Fruit fly (Drosophila melanogaster) whole organism, embryonic: ENCODE measurements around the gene CG15336.

Source experiments
- Aef1 ChIP-seq: fragments of 200-800 bp; sonication (Bioruptor generic); IDR thresholded peaks from 3 replicates; pipeline ENCODE4 v1.3.6; 2022; ENCODE audit warnings: missing biosample characterization, missing genetic modification characterization
- B-H1 ChIP-seq: fragments of 200-800 bp; sonication (Bioruptor generic); IDR thresholded peaks from 3 replicates; pipeline ENCODE4 v1.3.6; 2022; ENCODE audit warnings: missing biosample characterization, missing genetic modification characterization
- CG10267 ChIP-seq: fragments of 200-800 bp; sonication (Bioruptor generic); optimal IDR thresholded peaks from 2 replicates; lab custom pipeline; 2018; ENCODE audit warnings: missing biosample characterization, mild to moderate bottlenecking, missing genetic modification characterization, moderate library complexity
- CG11398 ChIP-seq: fragments of 200-800 bp; sonication (Bioruptor generic); optimal IDR thresholded peaks from 2 replicates; lab custom pipeline; 2016; ENCODE audit warnings: missing biosample characterization, missing genetic modification characterization
- CG1233 ChIP-seq: fragments of 200-800 bp; sonication (Bioruptor generic); optimal IDR thresholded peaks from 4 replicates; lab custom pipeline; 2018; ENCODE audit warnings: missing biosample characterization, mild to moderate bottlenecking, missing genetic modification characterization
- CG12391 ChIP-seq: fragments of 200-800 bp; sonication (Bioruptor generic); optimal IDR thresholded peaks from 3 replicates; lab custom pipeline; 2018; ENCODE audit warnings: missing biosample characterization, mild to moderate bottlenecking, missing genetic modification characterization, moderate library complexity
- CG12744 ChIP-seq: fragments of 200-800 bp; sonication (Bioruptor generic); optimal IDR thresholded peaks from 2 replicates; lab custom pipeline; 2016; ENCODE audit warnings: missing biosample characterization, missing genetic modification characterization
- CG12942 ChIP-seq: fragments of 200-800 bp; sonication (Bioruptor generic); optimal IDR thresholded peaks from 3 replicates; lab custom pipeline; 2016; ENCODE audit warnings: missing biosample characterization, missing genetic modification characterization
- CG13775 ChIP-seq: fragments of 200-800 bp; sonication (Bioruptor generic); optimal IDR thresholded peaks from 3 replicates; lab custom pipeline; 2017; ENCODE audit warnings: missing biosample characterization, mild to moderate bottlenecking, missing genetic modification characterization
- CG14710 ChIP-seq: fragments of 200-800 bp; sonication (Bioruptor generic); optimal IDR thresholded peaks from 3 replicates; lab custom pipeline; 2019; ENCODE audit warnings: missing biosample characterization, mild to moderate bottlenecking, missing genetic modification characterization, moderate library complexity
- CG1832 ChIP-seq: fragments of 200-800 bp; sonication (Bioruptor generic); optimal IDR thresholded peaks from 2 replicates; lab custom pipeline; 2017; ENCODE audit warnings: missing biosample characterization, mild to moderate bottlenecking, missing genetic modification characterization, inconsistent platforms
- CG18599 ChIP-seq: fragments of 200-800 bp; sonication (Bioruptor generic); optimal IDR thresholded peaks from 3 replicates; lab custom pipeline; 2017; ENCODE audit warnings: missing biosample characterization, missing genetic modification characterization, mild to moderate bottlenecking, moderate library complexity, missing genetic modification reagents
- CG34224 ChIP-seq: fragments of 200-800 bp; sonication (Bioruptor generic); IDR thresholded peaks from 3 replicates; pipeline ENCODE4 v1.3.6; 2022; ENCODE audit warnings: missing biosample characterization, missing genetic modification characterization; ENCODE audit not compliant: partially characterized antibody
- CG3847 ChIP-seq: fragments of 200-800 bp; sonication (Bioruptor generic); IDR thresholded peaks from 2 replicates; pipeline ENCODE4 v1.3.6; 2022; ENCODE audit warnings: missing biosample characterization, missing genetic modification characterization
- CG43689 ChIP-seq: fragments of 200-800 bp; sonication (Bioruptor generic); IDR thresholded peaks from 2 replicates; pipeline ENCODE4 v1.3.6; 2022; ENCODE audit warnings: missing biosample characterization, missing genetic modification characterization
- CG5180 ChIP-seq: fragments of 200-800 bp; sonication (Bioruptor generic); optimal IDR thresholded peaks from 3 replicates; lab custom pipeline; 2017; ENCODE audit warnings: missing biosample characterization, missing genetic modification characterization, mild to moderate bottlenecking, moderate library complexity, missing genetic modification reagents
- CG5245 ChIP-seq: fragments of 200-800 bp; sonication (Bioruptor generic); optimal IDR thresholded peaks from 3 replicates; lab custom pipeline; 2016; ENCODE audit warnings: missing biosample characterization, missing genetic modification characterization
- CG6854 ChIP-seq: fragments of 200-800 bp; sonication (Bioruptor generic); optimal IDR thresholded peaks from 3 replicates; lab custom pipeline; 2017; ENCODE audit warnings: missing biosample characterization, mild to moderate bottlenecking, missing genetic modification characterization
- CG7357 ChIP-seq: fragments of 200-800 bp; sonication (Bioruptor generic); IDR thresholded peaks from 3 replicates; pipeline ENCODE4 v1.3.6; 2022; ENCODE audit warnings: missing biosample characterization, missing genetic modification characterization
- CG7556 ChIP-seq: fragments of 200-800 bp; sonication (Bioruptor generic); optimal IDR thresholded peaks from 2 replicates; lab custom pipeline; 2017; ENCODE audit warnings: missing biosample characterization, mild to moderate bottlenecking, missing genetic modification characterization
- CG7839 ChIP-seq: fragments of 200-800 bp; sonication (Bioruptor generic); optimal IDR thresholded peaks from 3 replicates; lab custom pipeline; 2018; ENCODE audit warnings: missing biosample characterization, mild to moderate bottlenecking, missing genetic modification characterization, moderate library complexity
- CG8089 ChIP-seq: fragments of 200-800 bp; sonication (Bioruptor generic); optimal IDR thresholded peaks from 3 replicates; lab custom pipeline; 2016; ENCODE audit warnings: missing biosample characterization, missing genetic modification characterization
- CG8281 ChIP-seq: fragments of 200-800 bp; sonication (Bioruptor generic); optimal IDR thresholded peaks from 2 replicates; lab custom pipeline; 2018; ENCODE audit warnings: missing biosample characterization, mild to moderate bottlenecking, missing genetic modification characterization, moderate library complexity
- CG8944 ChIP-seq: fragments of 200-800 bp; sonication (Bioruptor generic); optimal IDR thresholded peaks from 3 replicates; lab custom pipeline; 2016; ENCODE audit warnings: missing biosample characterization, missing genetic modification characterization
- CHES-1-like ChIP-seq: fragments of 200-800 bp; sonication (Bioruptor generic); optimal IDR thresholded peaks from 2 replicates; lab custom pipeline; 2016; ENCODE audit warnings: missing biosample characterization, missing genetic modification characterization
- Doc2 ChIP-seq: fragments of 200-800 bp; sonication (Bioruptor generic); IDR thresholded peaks from 2 replicates; pipeline ENCODE4 v1.3.6; 2022; ENCODE audit warnings: missing biosample characterization, missing genetic modification characterization
- Elba2 ChIP-seq: fragments of 200-800 bp; sonication (Bioruptor generic); optimal IDR thresholded peaks from 3 replicates; lab custom pipeline; 2016; ENCODE audit warnings: missing biosample characterization, missing genetic modification characterization
- Fer3 ChIP-seq: fragments of 200-800 bp; sonication (Bioruptor generic); optimal IDR thresholded peaks from 2 replicates; lab custom pipeline; 2018; ENCODE audit warnings: missing biosample characterization, mild to moderate bottlenecking, missing genetic modification characterization, moderate library complexity
- HLH4C ChIP-seq: fragments of 200-800 bp; sonication (Bioruptor generic); IDR thresholded peaks from 3 replicates; pipeline ENCODE4 v1.3.6; 2022; ENCODE audit warnings: missing biosample characterization, missing genetic modification characterization; ENCODE audit not compliant: partially characterized antibody
- Hr51 ChIP-seq, 2 experiments: fragments of 200-800 bp; sonication (Bioruptor generic); optimal IDR thresholded peaks; 2 replicates in 1 of 2; 3 replicates in 1 of 2; lab custom pipeline; 2016 to 2018; ENCODE audit warnings: missing biosample characterization in 2 of 2, missing genetic modification characterization in 2 of 2, mild to moderate bottlenecking in 1 of 2, moderate library complexity in 1 of 2
- Lim3 ChIP-seq: fragments of 200-800 bp; sonication (Bioruptor generic); IDR thresholded peaks from 2 replicates; pipeline ENCODE4 v1.3.6; 2022; ENCODE audit warnings: missing biosample characterization, missing genetic modification characterization
- MTF-1 ChIP-seq: fragments of 200-800 bp; sonication (Bioruptor generic); optimal IDR thresholded peaks from 2 replicates; lab custom pipeline; 2018; ENCODE audit warnings: missing biosample characterization, mild to moderate bottlenecking, missing genetic modification characterization, borderline replicate concordance
- Max ChIP-seq: fragments of 200-800 bp; sonication (Bioruptor generic); optimal IDR thresholded peaks from 2 replicates; lab custom pipeline; 2016; ENCODE audit warnings: missing biosample characterization, mild to moderate bottlenecking, missing genetic modification characterization
- NfI ChIP-seq: fragments of 200-800 bp; sonication (Bioruptor generic); optimal IDR thresholded peaks from 3 replicates; lab custom pipeline; 2018; ENCODE audit warnings: missing biosample characterization, mild to moderate bottlenecking, missing genetic modification characterization, moderate library complexity
- Opbp ChIP-seq: fragments of 200-800 bp; sonication (Bioruptor generic); IDR thresholded peaks from 3 replicates; pipeline ENCODE4 v1.3.6; 2022; ENCODE audit warnings: missing biosample characterization, missing genetic modification characterization; ENCODE audit not compliant: partially characterized antibody
- abd-A ChIP-seq: fragments of 200-800 bp; sonication (Bioruptor generic); optimal IDR thresholded peaks from 3 replicates; lab custom pipeline; 2019; ENCODE audit warnings: missing biosample characterization, mild to moderate bottlenecking, missing genetic modification characterization, moderate library complexity
- aop ChIP-seq: fragments of 200-800 bp; sonication (Bioruptor generic); IDR thresholded peaks from 2 replicates; pipeline ENCODE4 v1.3.6; 2022; ENCODE audit warnings: missing biosample characterization, missing genetic modification characterization
- az2 ChIP-seq: fragments of 200-800 bp; sonication (Bioruptor generic); optimal IDR thresholded peaks from 3 replicates; lab custom pipeline; 2016; ENCODE audit warnings: missing biosample characterization, missing genetic modification characterization
- bab2 ChIP-seq: fragments of 200-800 bp; sonication (Bioruptor generic); optimal IDR thresholded peaks from 2 replicates; lab custom pipeline; 2016; ENCODE audit warnings: missing biosample characterization, missing genetic modification characterization
- br ChIP-seq: fragments of >200 bp; optimal IDR thresholded peaks from 2 replicates; lab custom pipeline; 2017
- dmrt11E ChIP-seq: fragments of 200-800 bp; sonication (Bioruptor generic); optimal IDR thresholded peaks from 3 replicates; lab custom pipeline; 2018; ENCODE audit warnings: missing biosample characterization, mild to moderate bottlenecking, missing genetic modification characterization, moderate library complexity
- fd96Cb ChIP-seq: fragments of 200-800 bp; sonication (Bioruptor generic); optimal IDR thresholded peaks from 2 replicates; lab custom pipeline; 2018; ENCODE audit warnings: missing biosample characterization, mild to moderate bottlenecking, missing genetic modification characterization, moderate library complexity
- hb ChIP-seq: fragments of 200-800 bp; sonication (Bioruptor generic); IDR thresholded peaks from 3 replicates; pipeline ENCODE4 v1.3.6; 2022; ENCODE audit warnings: missing biosample characterization, missing genetic modification characterization; ENCODE audit not compliant: partially characterized antibody
- hbn ChIP-seq: fragments of 200-800 bp; sonication (Bioruptor generic); IDR thresholded peaks from 2 replicates; pipeline ENCODE4 v1.3.6; 2022; ENCODE audit warnings: missing biosample characterization, missing genetic modification characterization; ENCODE audit not compliant: partially characterized antibody
- jigr1 ChIP-seq: fragments of 200-800 bp; sonication (Bioruptor generic); IDR thresholded peaks from 3 replicates; pipeline ENCODE4 v1.3.6; 2022; ENCODE audit warnings: missing biosample characterization, missing genetic modification characterization
- lmd ChIP-seq: fragments of 200-800 bp; sonication (Bioruptor generic); IDR thresholded peaks from 2 replicates; pipeline ENCODE4 v1.3.6; 2022; ENCODE audit warnings: missing biosample characterization, missing genetic modification characterization
- luna ChIP-seq: fragments of 200-800 bp; sonication (Bioruptor generic); optimal IDR thresholded peaks from 2 replicates; lab custom pipeline; 2016; ENCODE audit warnings: missing biosample characterization, missing genetic modification characterization
- peb ChIP-seq: fragments of 200-800 bp; sonication (Bioruptor generic); IDR thresholded peaks from 2 replicates; pipeline ENCODE4 v1.3.6; 2022; ENCODE audit warnings: missing biosample characterization, missing genetic modification characterization
- pnt ChIP-seq: fragments of 200-800 bp; sonication (Bioruptor generic); optimal IDR thresholded peaks from 3 replicates; lab custom pipeline; 2016; ENCODE audit warnings: missing biosample characterization, missing genetic modification characterization
- pzg ChIP-seq: fragments of 200-800 bp; sonication (Bioruptor generic); optimal IDR thresholded peaks from 3 replicates; lab custom pipeline; 2018; ENCODE audit warnings: missing biosample characterization, mild to moderate bottlenecking, missing genetic modification characterization, moderate library complexity
- sens ChIP-seq: fragments of 200-800 bp; sonication (Bioruptor generic); peaks from one replicate; lab custom pipeline; 2016; ENCODE audit warnings: missing biosample characterization, missing genetic modification characterization
- usp ChIP-seq: fragments of >200 bp; optimal IDR thresholded peaks from 2 replicates; lab custom pipeline; 2017; ENCODE audit warnings: missing biosample characterization, missing genetic modification characterization

CG15336 gene

DNA sequence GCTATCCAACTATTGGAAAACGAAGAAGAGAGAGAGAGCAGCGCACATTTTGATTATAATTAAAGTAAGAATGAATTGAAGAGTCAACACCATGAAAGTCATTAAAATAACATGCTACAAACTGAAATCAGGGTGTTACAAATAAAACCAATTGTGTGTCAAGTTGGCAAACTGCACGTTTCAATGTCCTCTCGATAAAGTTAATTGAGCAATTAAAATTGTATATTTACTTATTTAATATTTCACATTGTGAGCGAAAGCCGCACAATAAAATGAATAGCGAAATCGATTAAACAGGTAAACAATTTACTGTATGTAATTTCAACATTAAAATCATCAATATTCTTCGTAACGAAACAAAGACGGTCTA lies 48.4 kb downstream of the CG15336 start (continued):
- no peak for TF ChIP-seq hbn (GFP tag; lab: Robert Waterston, UW)
- no peak for TF ChIP-seq CG8089
- TF ChIP-seq CG12744, result no peak
- TF ChIP-seq Hr51 (GFP tag; optimal IDR thresholded peaks at IDR 0.05; lab: Kevin White, UChicago), result peak in 1 of 2 experiments; percentile 44
- no peak for TF ChIP-seq CG8281 (tag; lab: Kevin White, UChicago)
- no peak for TF ChIP-seq jigr1
- TF ChIP-seq CG7357 (GFP tag; lab: Robert Waterston, UW), result no peak
- TF ChIP-seq Opbp (GFP tag; lab: Robert Waterston, UW), result no peak
- TF ChIP-seq CG14710 (tag; lab: Kevin White, UChicago), result no peak
- no peak for TF ChIP-seq CG6854 (GFP tag; lab: Kevin White, UChicago)
- no peak for TF ChIP-seq Elba2
- TF ChIP-seq CG13775 (GFP tag; lab: Kevin White, UChicago), result peak; percentile 2
- no peak for TF ChIP-seq br (lab: Kevin White, UChicago)
- no peak for TF ChIP-seq luna (GFP tag; lab: Kevin White, UChicago)
- TF ChIP-seq CG5245 (GFP tag; lab: Kevin White, UChicago), result no peak
- peak; percentile 10 for TF ChIP-seq CG12391 (tag; lab: Kevin White, UChicago)
- no peak for TF ChIP-seq CHES-1-like (GFP tag; lab: Kevin White, UChicago)
- TF ChIP-seq sens (GFP tag; lab: Kevin White, UChicago), result peak; percentile 85
- no peak for TF ChIP-seq pzg
- TF ChIP-seq Max (GFP tag; lab: Kevin White, UChicago), result no peak
- TF ChIP-seq CG3847 (GFP tag; lab: Robert Waterston, UW), result no peak; the same call in 1 of the 2 replicates
- no peak for TF ChIP-seq B-H1
- no peak for TF ChIP-seq CG8944 (GFP tag; lab: Kevin White, UChicago)
- no peak for TF ChIP-seq Fer3 (tag; lab: Kevin White, UChicago)
- no peak for TF ChIP-seq MTF-1
- no peak for TF ChIP-seq CG12942 (GFP tag; lab: Kevin White, UChicago)
- TF ChIP-seq CG5180 (GFP tag; lab: Kevin White, UChicago), result no peak
- no peak for TF ChIP-seq CG34224 (GFP tag; lab: Robert Waterston, UW)
- no peak for TF ChIP-seq fd96Cb (tag; lab: Kevin White, UChicago)
- no peak for TF ChIP-seq usp
- peak; percentile 23 for TF ChIP-seq az2 (GFP tag; lab: Kevin White, UChicago)
- no peak for TF ChIP-seq HLH4C (GFP tag; lab: Robert Waterston, UW)
- TF ChIP-seq bab2 (GFP tag; lab: Kevin White, UChicago), result no peak
- TF ChIP-seq CG11398 (GFP tag; lab: Kevin White, UChicago), result no peak
- no peak for TF ChIP-seq Aef1
- TF ChIP-seq CG43689, result no peak
- TF ChIP-seq CG7839 (tag; lab: Kevin White, UChicago), result no peak
- 0 out of 2 replicates have a peak, but pooled peaks have one; percentile 21 for TF ChIP-seq lmd (GFP tag; lab: Robert Waterston, UW)
- TF ChIP-seq CG1832, result no peak
- peak; percentile 9 for TF ChIP-seq CG1233
- no peak for TF ChIP-seq peb
- TF ChIP-seq CG18599 (GFP tag; lab: Kevin White, UChicago), result no peak
- TF ChIP-seq abd-A (tag; lab: Kevin White, UChicago), result no peak
- TF ChIP-seq CG7556 (GFP tag; lab: Kevin White, UChicago), result peak; percentile 43
- no peak for TF ChIP-seq Doc2 (GFP tag; lab: Robert Waterston, UW)
- no peak for TF ChIP-seq hb
- no peak for TF ChIP-seq dmrt11E
- no peak for TF ChIP-seq Lim3 (GFP tag; lab: Robert Waterston, UW)
- no peak for TF ChIP-seq pnt (GFP tag; lab: Kevin White, UChicago)
- no peak for TF ChIP-seq CG10267
- TF ChIP-seq aop (GFP tag; lab: Robert Waterston, UW), result no peak
- TF ChIP-seq NfI (GFP tag; lab: Kevin White, UChicago), result no peak
